Fruit fly (Drosophila melanogaster) whole organism, embryonic: ENCODE measurements around the gene CG1299.
A peak's percentile ranks its signal among the peaks of the same experiment; 100 is the strongest.

Experiments used
- Asciz ChIP-seq: fragments of 200-800 bp; sonication (Bioruptor generic); optimal IDR thresholded peaks from 2 replicates; lab custom pipeline; 2017; ENCODE audit warnings: missing biosample characterization, mild to moderate bottlenecking, missing genetic modification characterization, missing genetic modification reagents
- BEAF-32 ChIP-seq: fragments of 200-800 bp; sonication (Bioruptor generic); optimal IDR thresholded peaks from 3 replicates; lab custom pipeline; 2017; ENCODE audit warnings: missing biosample characterization, missing genetic modification characterization, mild to moderate bottlenecking, moderate library complexity, missing genetic modification reagents
- Bdp1 ChIP-seq: fragments of 200-800 bp; sonication (Bioruptor generic); optimal IDR thresholded peaks from 3 replicates; lab custom pipeline; 2016; ENCODE audit warnings: missing biosample characterization, missing genetic modification characterization
- CG10543 ChIP-seq: fragments of 200-800 bp; sonication (Bioruptor generic); optimal IDR thresholded peaks from 3 replicates; lab custom pipeline; 2017; ENCODE audit warnings: missing biosample characterization, mild to moderate bottlenecking, missing genetic modification characterization, moderate library complexity
- CG12659 ChIP-seq: fragments of 200-800 bp; sonication (Bioruptor generic); optimal IDR thresholded peaks from 3 replicates; lab custom pipeline; 2017; ENCODE audit warnings: mild to moderate bottlenecking, missing biosample characterization, missing genetic modification reagents, missing genetic modification characterization
- CG13287 ChIP-seq: fragments of 200-800 bp; sonication (Bioruptor generic); IDR thresholded peaks from 2 replicates; pipeline ENCODE4 v1.3.6; 2022; ENCODE audit warnings: missing biosample characterization, missing genetic modification characterization; ENCODE audit not compliant: partially characterized antibody
- CG14710 ChIP-seq: fragments of 200-800 bp; sonication (Bioruptor generic); optimal IDR thresholded peaks from 3 replicates; lab custom pipeline; 2019; ENCODE audit warnings: missing biosample characterization, mild to moderate bottlenecking, missing genetic modification characterization, moderate library complexity
- CG15514 ChIP-seq: fragments of 200-800 bp; sonication (Bioruptor generic); optimal IDR thresholded peaks from 3 replicates; lab custom pipeline; 2017; ENCODE audit warnings: missing biosample characterization, missing genetic modification characterization, mild to moderate bottlenecking, moderate library complexity, missing genetic modification reagents
- CG1647 ChIP-seq: fragments of 200-800 bp; sonication (Bioruptor generic); optimal IDR thresholded peaks from 3 replicates; lab custom pipeline; 2016; ENCODE audit warnings: missing biosample characterization, missing genetic modification characterization
- CG18599 ChIP-seq: fragments of 200-800 bp; sonication (Bioruptor generic); optimal IDR thresholded peaks from 3 replicates; lab custom pipeline; 2017; ENCODE audit warnings: missing biosample characterization, missing genetic modification characterization, mild to moderate bottlenecking, moderate library complexity, missing genetic modification reagents
- CG2120 ChIP-seq: fragments of 200-800 bp; sonication (Bioruptor generic); optimal IDR thresholded peaks from 3 replicates; lab custom pipeline; 2016; ENCODE audit warnings: missing biosample characterization, missing genetic modification characterization
- CG2678 ChIP-seq: fragments of 200-800 bp; sonication (Bioruptor generic); optimal IDR thresholded peaks from 3 replicates; lab custom pipeline; 2019; ENCODE audit warnings: missing biosample characterization, mild to moderate bottlenecking, missing genetic modification characterization, moderate library complexity
- CG34422 ChIP-seq: fragments of 200-800 bp; sonication (Bioruptor generic); IDR thresholded peaks from 3 replicates; pipeline ENCODE4 v1.3.6; 2022; ENCODE audit warnings: missing biosample characterization, missing genetic modification characterization
- CG3995 ChIP-seq: fragments of 200-800 bp; sonication (Bioruptor generic); optimal IDR thresholded peaks from 3 replicates; lab custom pipeline; 2016; ENCODE audit warnings: missing biosample characterization, missing genetic modification characterization
- CG4617 ChIP-seq: fragments of 200-800 bp; sonication (Bioruptor generic); optimal IDR thresholded peaks from 3 replicates; lab custom pipeline; 2016; ENCODE audit warnings: missing biosample characterization, missing genetic modification characterization, borderline replicate concordance
- CG6654 ChIP-seq: fragments of 200-800 bp; sonication (Bioruptor generic); optimal IDR thresholded peaks from 2 replicates; lab custom pipeline; 2017; ENCODE audit warnings: missing biosample characterization, mild to moderate bottlenecking, missing genetic modification characterization
- CG8924 ChIP-seq: fragments of 200-800 bp; optimal IDR thresholded peaks from 3 replicates; lab custom pipeline; 2019; ENCODE audit warnings: missing biosample characterization, mild to moderate bottlenecking, missing genetic modification characterization, moderate library complexity
- CG9437 ChIP-seq: fragments of 200-800 bp; sonication (Bioruptor generic); optimal IDR thresholded peaks from 2 replicates; lab custom pipeline; 2018; ENCODE audit warnings: missing biosample characterization, mild to moderate bottlenecking, missing genetic modification characterization
- CG9817 ChIP-seq: fragments of 200-800 bp; sonication (Bioruptor generic); optimal IDR thresholded peaks from 2 replicates; lab custom pipeline; 2018; ENCODE audit warnings: missing biosample characterization, mild to moderate bottlenecking, missing genetic modification characterization, moderate library complexity
- Doc3 ChIP-seq: fragments of 200-800 bp; sonication (Bioruptor generic); IDR thresholded peaks from 3 replicates; pipeline ENCODE4 v1.3.6; 2022; ENCODE audit warnings: missing biosample characterization, missing genetic modification characterization; ENCODE audit not compliant: partially characterized antibody
- Ets65A ChIP-seq: fragments of 200-800 bp; sonication (Bioruptor generic); peaks from one replicate; lab custom pipeline; 2016; ENCODE audit warnings: missing biosample characterization, missing genetic modification characterization
- H15 ChIP-seq: fragments of 200-800 bp; sonication (Bioruptor generic); IDR thresholded peaks from 3 replicates; pipeline ENCODE4 v1.3.6; 2022; ENCODE audit warnings: missing biosample characterization, missing genetic modification characterization
- Meics ChIP-seq: fragments of 200-800 bp; sonication (Bioruptor generic); optimal IDR thresholded peaks from 2 replicates; lab custom pipeline; 2017; ENCODE audit warnings: missing biosample characterization, mild to moderate bottlenecking, missing genetic modification characterization
- NC2β ChIP-seq: fragments of 200-800 bp; sonication (Bioruptor generic); optimal IDR thresholded peaks from 2 replicates; lab custom pipeline; 2016; ENCODE audit warnings: missing biosample characterization, missing genetic modification characterization
- NK7.1 ChIP-seq: fragments of 200-800 bp; sonication (Bioruptor generic); optimal IDR thresholded peaks from 3 replicates; lab custom pipeline; 2016; ENCODE audit warnings: missing biosample characterization, missing genetic modification characterization
- NfI ChIP-seq: fragments of 200-800 bp; sonication (Bioruptor generic); optimal IDR thresholded peaks from 3 replicates; lab custom pipeline; 2018; ENCODE audit warnings: missing biosample characterization, mild to moderate bottlenecking, missing genetic modification characterization, moderate library complexity
- Opbp ChIP-seq: fragments of 200-800 bp; sonication (Bioruptor generic); IDR thresholded peaks from 3 replicates; pipeline ENCODE4 v1.3.6; 2022; ENCODE audit warnings: missing biosample characterization, missing genetic modification characterization; ENCODE audit not compliant: partially characterized antibody
- Pdp1 ChIP-seq, 2 experiments: fragments of 200-800 bp; sonication (Bioruptor generic); optimal IDR thresholded peaks; 3 replicates each; lab custom pipeline; 2016; ENCODE audit warnings: missing biosample characterization in 2 of 2, missing genetic modification characterization in 2 of 2, mild to moderate bottlenecking in 1 of 2, moderate library complexity in 1 of 2
- Six4 ChIP-seq: fragments of 200-800 bp; sonication (Bioruptor generic); optimal IDR thresholded peaks from 2 replicates; lab custom pipeline; 2016; ENCODE audit warnings: missing biosample characterization, missing genetic modification characterization
- Sry-β ChIP-seq: fragments of 200-800 bp; sonication (Bioruptor generic); optimal IDR thresholded peaks from 2 replicates; lab custom pipeline; 2018; ENCODE audit warnings: missing biosample characterization, mild to moderate bottlenecking, missing genetic modification characterization, moderate library complexity
- Trl ChIP-seq, 3 experiments: fragments of >200 bp in 2 of 3; fragments of 200-800 bp in 1 of 3; sonication (Bioruptor generic) in 1 of 3; optimal IDR thresholded peaks; 2 replicates in 1 of 3; 3 replicates in 2 of 3; lab custom pipeline; 2016 to 2017; ENCODE audit warnings: missing biosample characterization in 1 of 3, missing genetic modification characterization in 1 of 3
- Xbp1 ChIP-seq: fragments of 200-800 bp; sonication (Bioruptor generic); optimal IDR thresholded peaks from 3 replicates; lab custom pipeline; 2016; ENCODE audit warnings: missing biosample characterization, mild to moderate bottlenecking, missing genetic modification characterization
- bbx ChIP-seq: fragments of 200-800 bp; sonication (Bioruptor generic); IDR thresholded peaks from 2 replicates; pipeline ENCODE4 v1.3.6; 2022; ENCODE audit warnings: missing biosample characterization, missing genetic modification characterization; ENCODE audit not compliant: partially characterized antibody
- bcd ChIP-seq: fragments of 200-800 bp; sonication (Bioruptor generic); optimal IDR thresholded peaks from 2 replicates; lab custom pipeline; 2017; ENCODE audit warnings: missing biosample characterization, mild to moderate bottlenecking, missing genetic modification characterization
- cato ChIP-seq: fragments of 200-800 bp; sonication (Bioruptor generic); optimal IDR thresholded peaks from 2 replicates; lab custom pipeline; 2016; ENCODE audit warnings: missing biosample characterization, missing genetic modification characterization, borderline replicate concordance
- ewg ChIP-seq: fragments of 200-800 bp; sonication (Bioruptor generic); optimal IDR thresholded peaks from 3 replicates; lab custom pipeline; 2017; ENCODE audit warnings: mild to moderate bottlenecking, missing biosample characterization, missing genetic modification reagents, missing genetic modification characterization
- gce ChIP-seq: fragments of 200-800 bp; sonication (Bioruptor generic); IDR thresholded peaks from 3 replicates; pipeline ENCODE4 v1.3.6; 2022; ENCODE audit warnings: missing biosample characterization, missing genetic modification characterization
- gro ChIP-seq: fragments of 200-800 bp; sonication (Bioruptor generic); optimal IDR thresholded peaks from 2 replicates; lab custom pipeline; 2016; ENCODE audit warnings: missing biosample characterization, missing genetic modification characterization
- jumu ChIP-seq: fragments of 200-800 bp; sonication (Bioruptor generic); optimal IDR thresholded peaks from 3 replicates; lab custom pipeline; 2016; ENCODE audit warnings: missing biosample characterization, missing genetic modification characterization
- ken ChIP-seq: fragments of 200-800 bp; sonication (Bioruptor generic); IDR thresholded peaks from 3 replicates; pipeline ENCODE4 v1.3.6; 2022; ENCODE audit warnings: missing biosample characterization, missing genetic modification characterization
- lmd ChIP-seq: fragments of 200-800 bp; sonication (Bioruptor generic); IDR thresholded peaks from 2 replicates; pipeline ENCODE4 v1.3.6; 2022; ENCODE audit warnings: missing biosample characterization, missing genetic modification characterization
- nerfin-1 ChIP-seq: fragments of 200-800 bp; sonication (Bioruptor generic); optimal IDR thresholded peaks from 3 replicates; lab custom pipeline; 2019; ENCODE audit warnings: missing biosample characterization, mild to moderate bottlenecking, missing genetic modification characterization, moderate library complexity
- pzg ChIP-seq: fragments of 200-800 bp; sonication (Bioruptor generic); optimal IDR thresholded peaks from 3 replicates; lab custom pipeline; 2018; ENCODE audit warnings: missing biosample characterization, mild to moderate bottlenecking, missing genetic modification characterization, moderate library complexity
- row ChIP-seq: fragments of 200-800 bp; sonication (Bioruptor generic); IDR thresholded peaks from 3 replicates; pipeline ENCODE4 v1.3.6; 2022; ENCODE audit warnings: missing biosample characterization, missing genetic modification characterization
- schlank ChIP-seq: fragments of 200-800 bp; sonication (Bioruptor generic); optimal IDR thresholded peaks from 2 replicates; lab custom pipeline; 2018; ENCODE audit warnings: missing biosample characterization, mild to moderate bottlenecking, missing genetic modification characterization
- sens ChIP-seq: fragments of 200-800 bp; sonication (Bioruptor generic); peaks from one replicate; lab custom pipeline; 2016; ENCODE audit warnings: missing biosample characterization, missing genetic modification characterization
- sisA ChIP-seq: fragments of 200-800 bp; sonication (Bioruptor generic); IDR thresholded peaks from 2 replicates; pipeline ENCODE4 v1.3.6; 2022; ENCODE audit warnings: missing biosample characterization, missing genetic modification characterization
- sna ChIP-seq: fragments of 200-800 bp; sonication (Bioruptor generic); IDR thresholded peaks from 2 replicates; pipeline ENCODE4 v1.3.6; 2022; ENCODE audit warnings: missing biosample characterization, missing genetic modification characterization; ENCODE audit not compliant: partially characterized antibody
- unpg ChIP-seq: fragments of 200-800 bp; sonication (Bioruptor generic); optimal IDR thresholded peaks from 3 replicates; lab custom pipeline; 2018; ENCODE audit warnings: missing biosample characterization, mild to moderate bottlenecking, missing genetic modification characterization, moderate library complexity

Gene CG1299

dm6 chr3L:4186659-4187058 lies 38.2 kb downstream of the CG1299 start, which contains the start of gene VhaM9.7-c (continued):
- no peak for TF ChIP-seq gce (GFP tag; lab: Robert Waterston, UW)
- no peak for TF ChIP-seq CG2678 (tag; lab: Kevin White, UChicago)
- TF ChIP-seq CG1647 = peak; percentile 6
- TF ChIP-seq Asciz (GFP tag; lab: Kevin White, UChicago) = no peak
- peak; percentile 15 for TF ChIP-seq Meics (GFP tag; lab: Kevin White, UChicago)
- peak; percentile 55 for TF ChIP-seq CG13287 (GFP tag; lab: Robert Waterston, UW)
- TF ChIP-seq cato (GFP tag; lab: Kevin White, UChicago) = no peak
- no peak for TF ChIP-seq Six4 (GFP tag; lab: Kevin White, UChicago)
- TF ChIP-seq gro (GFP tag; lab: Kevin White, UChicago) = peak; percentile 59
- TF ChIP-seq CG18599 (GFP tag; lab: Kevin White, UChicago) = peak; percentile 28
- TF ChIP-seq unpg (GFP tag; lab: Kevin White, UChicago) = no peak
- peak; percentile 55 for TF ChIP-seq CG12659 (GFP tag; lab: Kevin White, UChicago)
- no peak for TF ChIP-seq H15 (GFP tag; lab: Robert Waterston, UW)
- peak; percentile 37 for TF ChIP-seq nerfin-1
- TF ChIP-seq sna (GFP tag; lab: Robert Waterston, UW) = no peak
- TF ChIP-seq Opbp = 0 out of 3 replicates have a peak, but pooled peaks have one; percentile 29
- TF ChIP-seq sisA = no peak; the same call in 1 of the 2 replicates
- peak; percentile 69 for TF ChIP-seq pzg (GFP tag; lab: Kevin White, UChicago)
- no peak for TF ChIP-seq schlank (tag; lab: Kevin White, UChicago)
- TF ChIP-seq CG10543 = no peak
- TF ChIP-seq Xbp1 (GFP tag; lab: Kevin White, UChicago) = peak; percentile 53
- TF ChIP-seq Doc3 (GFP tag; lab: Robert Waterston, UW) = no peak
- peak; percentile 61 for TF ChIP-seq NfI (GFP tag; lab: Kevin White, UChicago)
- peak; percentile 81 for TF ChIP-seq CG4617 (GFP tag; lab: Kevin White, UChicago)
- peak; percentile 20 for TF ChIP-seq BEAF-32
- peak; percentile 13 for TF ChIP-seq CG9817 (tag; lab: Kevin White, UChicago)
- peak; percentile 46 for TF ChIP-seq CG14710 (tag; lab: Kevin White, UChicago)
- peak; percentile 25 for TF ChIP-seq NC2β (GFP tag; lab: Kevin White, UChicago)
- no peak for TF ChIP-seq Bdp1 (GFP tag; lab: Kevin White, UChicago)
- peak; percentile 17 for TF ChIP-seq bcd (GFP tag; lab: Kevin White, UChicago)
- TF ChIP-seq NK7.1 (GFP tag; lab: Kevin White, UChicago) = no peak
- no peak for TF ChIP-seq jumu (GFP tag; lab: Kevin White, UChicago)
- TF ChIP-seq bbx (GFP tag; lab: Robert Waterston, UW) = 0 out of 2 replicates have a peak, but pooled peaks have one; percentile 17
- peak; percentile 78 for TF ChIP-seq sens
- TF ChIP-seq CG34422 = peak; percentile 53; the same call in 1 of the 3 replicates

dm6 chr3L:4187930-4188523 lies 39.5 kb downstream of the CG1299 start, which contains the start of the genes Teh2 and tipE:
Gene Teh2 (minus strand): TSS chr3L:4188023.
Gene tipE (plus strand): TSS chr3L:4188499.
- TF ChIP-seq CG8924 (tag; lab: Kevin White, UChicago) = no peak
- peak in 1 of 2 experiments; percentile 50 for TF ChIP-seq Pdp1 (GFP tag; optimal IDR thresholded peaks at IDR 0.05; lab: Kevin White, UChicago)
- peak; percentile 58 for TF ChIP-seq row
- TF ChIP-seq CG18599 (GFP tag; lab: Kevin White, UChicago) = peak; percentile 16
- TF ChIP-seq CG2120 (GFP tag; lab: Kevin White, UChicago) = peak; percentile 18
- no peak for TF ChIP-seq lmd (GFP tag; lab: Robert Waterston, UW)
- TF ChIP-seq CG6654 (GFP tag; lab: Kevin White, UChicago) = no peak
- peak; percentile 61 for TF ChIP-seq Ets65A
- TF ChIP-seq Trl (optimal IDR thresholded peaks at IDR 0.05; lab: Kevin White, UChicago) = peak; percentile 3 to 18
- TF ChIP-seq Trl (GFP tag; optimal IDR thresholded peaks at IDR 0.05; lab: Kevin White, UChicago) = no peak
- TF ChIP-seq CG9437 (GFP tag; lab: Kevin White, UChicago) = peak; percentile 23
- TF ChIP-seq Sry-β = peak; percentile 86
- TF ChIP-seq ewg (GFP tag; lab: Kevin White, UChicago) = peak; percentile 89
- TF ChIP-seq CG15514 (GFP tag; lab: Kevin White, UChicago) = peak; percentile 5
- TF ChIP-seq ken = no peak
- TF ChIP-seq CG3995 (GFP tag; lab: Kevin White, UChicago) = peak; percentile 3
